Worm (Caenorhabditis elegans): ENCODE measurements around the gene clec-88.
A peak's percentile ranks its signal among the peaks of the same experiment; 100 is the strongest.

clec-88 gene

DNA sequence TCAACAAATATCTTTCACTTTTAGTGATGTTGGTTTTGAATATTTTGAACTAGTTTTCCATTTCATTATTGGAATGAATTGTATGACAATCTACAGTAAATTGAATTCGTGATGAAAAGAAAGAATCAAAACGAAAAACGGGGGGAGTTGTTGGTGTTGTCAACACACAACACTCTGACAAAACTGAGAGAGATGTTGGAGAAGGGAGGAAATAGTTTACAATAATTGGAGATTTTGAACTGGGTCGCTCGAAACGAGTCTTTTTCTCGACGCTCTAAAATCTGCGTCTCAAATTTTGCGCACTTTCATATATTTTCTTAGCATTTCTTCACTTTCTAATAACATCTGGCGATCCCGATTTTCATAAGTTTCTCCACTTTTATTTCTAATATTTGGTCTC, 21.6 kb upstream of the clec-88 start, which contains the start of gene txt-18:
Gene txt-18, plus strand, starts transcription at position 180 of the 400 bp plus-strand sequence.
- peak; percentile 59 for TF ChIP-seq nhr-129 (tag; optimal IDR thresholded peaks at IDR 0.05)
- TF ChIP-seq lsy-2 (tag; optimal IDR thresholded peaks at IDR 0.05): peak in 1 of 2 experiments; percentile 34
- peak; percentile 17 for TF ChIP-seq egl-27 (tag; optimal IDR thresholded peaks at IDR 0.05)
- peak; percentile 13 for TF ChIP-seq F13H6.1 (tag; optimal IDR thresholded peaks at IDR 0.05)
- TF ChIP-seq nhr-25 (tag; optimal IDR thresholded peaks at IDR 0.05): peak; percentile 72
- TF ChIP-seq crh-2 (tag; optimal IDR thresholded peaks at IDR 0.05): peak; percentile 9
- TF ChIP-seq sma-9 (GFP tag; optimal IDR thresholded peaks at IDR 0.05): peak; percentile 48
- TF ChIP-seq sma-9 (tag; optimal IDR thresholded peaks at IDR 0.05): no peak
- peak; percentile 4 for TF ChIP-seq unc-55 (GFP tag; optimal IDR thresholded peaks at IDR 0.05)
- no peak for TF ChIP-seq peb-1 (tag; optimal IDR thresholded peaks at IDR 0.05)
- TF ChIP-seq dmd-4 (tag; optimal IDR thresholded peaks at IDR 0.05): no peak
- TF ChIP-seq ztf-4 (tag; optimal IDR thresholded peaks at IDR 0.05): peak; percentile 6
- TF ChIP-seq nhr-21 (tag; optimal IDR thresholded peaks at IDR 0.05): peak; percentile 39
- TF ChIP-seq C34F6.9 (tag; optimal IDR thresholded peaks at IDR 0.05): peak; percentile 27
- peak; percentile 72 for TF ChIP-seq blmp-1 (tag; optimal IDR thresholded peaks at IDR 0.05; ENCODE audit: insufficient read depth)
- no peak for TF ChIP-seq nhr-77 (tag; optimal IDR thresholded peaks at IDR 0.05)

DNA sequence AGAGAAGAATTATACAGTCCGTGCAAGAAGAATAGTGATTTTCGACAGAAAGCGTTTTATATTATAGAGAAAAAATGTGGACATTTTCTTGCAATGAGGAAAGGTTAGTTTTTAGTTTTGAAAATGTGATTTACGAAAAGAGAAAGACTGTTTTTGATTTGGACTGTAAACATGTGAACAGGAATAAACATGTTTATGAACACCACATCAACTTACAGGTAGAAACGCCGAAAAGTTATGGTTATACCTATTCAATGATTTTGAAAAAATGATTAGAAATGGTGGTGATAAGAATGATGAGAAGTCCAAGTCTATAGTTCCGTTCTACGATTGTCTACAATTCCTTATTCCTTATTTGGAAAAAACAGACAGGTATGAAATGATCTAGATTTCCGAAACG, 21.0 kb upstream of the clec-88 start:
- no peak for TF ChIP-seq ceh-16 (tag; optimal IDR thresholded peaks at IDR 0.05)
- no peak for TF ChIP-seq lin-11 (tag; optimal IDR thresholded peaks at IDR 0.05)
- no peak for TF ChIP-seq ztf-4 (tag; optimal IDR thresholded peaks at IDR 0.05)

- no peak for TF ChIP-seq peb-1 (tag; optimal IDR thresholded peaks at IDR 0.05)
- TF ChIP-seq nhr-237 (tag; optimal IDR thresholded peaks at IDR 0.05): no peak
- no peak for TF ChIP-seq lin-39 (tag; optimal IDR thresholded peaks at IDR 0.05)
- TF ChIP-seq sma-3 (GFP tag; optimal IDR thresholded peaks at IDR 0.05): peak; percentile 10
- no peak for TF ChIP-seq nhr-12 (tag; optimal IDR thresholded peaks at IDR 0.05)
- no peak for TF ChIP-seq mab-5 (tag; optimal IDR thresholded peaks at IDR 0.05)
- no peak for TF ChIP-seq ztf-1 (GFP tag; conservative IDR thresholded peaks at IDR 0.05)
- no peak for TF ChIP-seq alr-1 (tag; optimal IDR thresholded peaks at IDR 0.05)
- TF ChIP-seq C34F6.9 (tag; optimal IDR thresholded peaks at IDR 0.05): no peak
- TF ChIP-seq fos-1 (tag; optimal IDR thresholded peaks at IDR 0.05): peak; percentile 23
- TF ChIP-seq nhr-77 (tag; optimal IDR thresholded peaks at IDR 0.05): no peak
- TF ChIP-seq lsy-2 (tag; optimal IDR thresholded peaks at IDR 0.05): peak in 1 of 2 experiments; percentile 4
- peak; percentile 51 for TF ChIP-seq nhr-21 (tag; optimal IDR thresholded peaks at IDR 0.05)
- no peak for TF ChIP-seq mdl-1 (tag; optimal IDR thresholded peaks at IDR 0.05)
- TF ChIP-seq ama-1 (optimal IDR thresholded peaks at IDR 0.05): peak; percentile 38
- TF ChIP-seq nhr-10 (tag; optimal IDR thresholded peaks at IDR 0.05): no peak
- TF ChIP-seq nhr-25 (tag; optimal IDR thresholded peaks at IDR 0.05): peak; percentile 79
- TF ChIP-seq ceh-16 (tag; optimal IDR thresholded peaks at IDR 0.05): peak; percentile 57
- no peak for TF ChIP-seq unc-62 (GFP tag; optimal IDR thresholded peaks at IDR 0.05)
- TF ChIP-seq sma-9 (GFP tag; optimal IDR thresholded peaks at IDR 0.05): peak; percentile 48
- TF ChIP-seq sma-9 (tag; optimal IDR thresholded peaks at IDR 0.05): no peak
- TF ChIP-seq nhr-6 (tag; optimal IDR thresholded peaks at IDR 0.05): no peak
- peak; percentile 12 for TF ChIP-seq ztf-4 (tag; optimal IDR thresholded peaks at IDR 0.05)
- TF ChIP-seq nhr-129 (tag; optimal IDR thresholded peaks at IDR 0.05): no peak
- TF ChIP-seq zag-1 (tag; optimal IDR thresholded peaks at IDR 0.05): no peak
- no peak for TF ChIP-seq snpc-4 (tag; optimal IDR thresholded peaks at IDR 0.05)
- no peak for TF ChIP-seq Y55F3AM.14 (GFP tag; optimal IDR thresholded peaks at IDR 0.05)
- peak; percentile 33 for TF ChIP-seq crh-2 (tag; optimal IDR thresholded peaks at IDR 0.05)
- TF ChIP-seq blmp-1 (tag; optimal IDR thresholded peaks at IDR 0.05; ENCODE audit: insufficient read depth): peak; percentile 45
These were observed 20.0 kb upstream of the clec-88 start, which contains the start of gene C32D5.8 for ce11 chrII:6345195-6346158. TSS of gene C32D5.8 (minus strand) at chrII:6345964.

DNA sequence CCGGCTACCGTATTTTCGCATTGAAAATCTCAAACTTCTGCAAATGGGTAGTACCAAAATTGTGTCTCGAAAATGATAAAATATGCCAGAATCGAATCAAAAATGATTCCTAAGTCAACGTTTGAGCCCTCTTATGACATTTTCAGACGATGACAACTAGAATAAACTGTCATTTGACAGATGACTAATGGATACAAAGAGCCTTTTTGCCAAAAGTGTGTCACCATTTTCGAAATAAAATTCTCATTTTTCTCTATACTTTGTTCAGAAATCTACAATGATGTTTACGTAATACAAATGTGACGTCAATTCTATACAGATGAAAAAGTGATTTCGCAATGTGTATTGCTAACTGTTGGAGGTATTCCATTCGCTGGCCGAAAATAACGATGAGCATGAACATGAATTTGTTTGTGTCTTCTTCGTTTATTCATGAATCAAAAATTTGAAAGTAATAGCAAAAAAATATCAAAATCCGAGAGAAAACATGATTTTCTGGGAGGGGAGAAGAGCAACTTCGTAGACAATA, 18.9 kb upstream of the clec-88 start:
- TF ChIP-seq nhr-237 (tag; optimal IDR thresholded peaks at IDR 0.05): no peak
- TF ChIP-seq nhr-25 (tag; optimal IDR thresholded peaks at IDR 0.05): peak; percentile 81
- TF ChIP-seq crh-2 (tag; optimal IDR thresholded peaks at IDR 0.05): peak; percentile 79
- TF ChIP-seq unc-55 (GFP tag; optimal IDR thresholded peaks at IDR 0.05): peak; percentile 53
- peak; percentile 90 for TF ChIP-seq nhr-21 (tag; optimal IDR thresholded peaks at IDR 0.05)
- peak; percentile 62 for TF ChIP-seq sma-9 (GFP tag; optimal IDR thresholded peaks at IDR 0.05)
- no peak for TF ChIP-seq sma-9 (tag; optimal IDR thresholded peaks at IDR 0.05)
- TF ChIP-seq nhr-77 (tag; optimal IDR thresholded peaks at IDR 0.05): no peak
- TF ChIP-seq lin-13 (GFP tag; optimal IDR thresholded peaks at IDR 0.05): peak; percentile 73
- TF ChIP-seq ZK546.5 (tag; optimal IDR thresholded peaks at IDR 0.05): no peak
- TF ChIP-seq lin-39 (tag; optimal IDR thresholded peaks at IDR 0.05): no peak
- TF ChIP-seq nhr-10 (tag; optimal IDR thresholded peaks at IDR 0.05): peak; percentile 42
- peak; percentile 54 for TF ChIP-seq F13H6.1 (tag; optimal IDR thresholded peaks at IDR 0.05)
- no peak for TF ChIP-seq nhr-12 (tag; optimal IDR thresholded peaks at IDR 0.05)
- peak; percentile 37 to 83 for TF ChIP-seq lsy-2 (tag; optimal IDR thresholded peaks at IDR 0.05)
- TF ChIP-seq ama-1 (optimal IDR thresholded peaks at IDR 0.05): peak; percentile 98
- no peak for TF ChIP-seq mbf-1 (tag; optimal IDR thresholded peaks at IDR 0.05)
- no peak for TF ChIP-seq peb-1 (tag; optimal IDR thresholded peaks at IDR 0.05)
- TF ChIP-seq zag-1 (tag; optimal IDR thresholded peaks at IDR 0.05): no peak
- no peak for TF ChIP-seq mdl-1 (tag; optimal IDR thresholded peaks at IDR 0.05)
- TF ChIP-seq sma-3 (GFP tag; optimal IDR thresholded peaks at IDR 0.05): peak; percentile 79
- peak; percentile 78 for TF ChIP-seq C34F6.9 (tag; optimal IDR thresholded peaks at IDR 0.05)
- no peak for TF ChIP-seq unc-39 (tag; optimal IDR thresholded peaks at IDR 0.05)
- no peak for TF ChIP-seq mab-5 (tag; optimal IDR thresholded peaks at IDR 0.05)
- no peak for TF ChIP-seq dmd-4 (tag; optimal IDR thresholded peaks at IDR 0.05)
- TF ChIP-seq snpc-4 (tag; optimal IDR thresholded peaks at IDR 0.05): no peak
- no peak for TF ChIP-seq lin-11 (tag; optimal IDR thresholded peaks at IDR 0.05)
- no peak for TF ChIP-seq elt-3 (tag; optimal IDR thresholded peaks at IDR 0.05)
- TF ChIP-seq nhr-11 (tag; optimal IDR thresholded peaks at IDR 0.05): no peak

All from whole organism, L2 larva.